Worm (Caenorhabditis elegans) whole organism, L4/young adult: ENCODE results near the gene str-86.

Experiments
- W03F9.2 ChIP-seq: fragments of 150-350 bp; optimal IDR thresholded peaks from 2 replicates; lab custom pipeline; 2014; ENCODE audit warnings: missing biosample characterization, missing genetic modification characterization
- dao-5 ChIP-seq: sonication (generic microtip); optimal IDR thresholded peaks from 2 replicates; lab custom pipeline; 2016; ENCODE audit warnings: missing genotype, missing genetic modification characterization, moderate library complexity, missing compliant biosample characterization
- him-1 ChIP-seq: sonication (generic microtip); optimal IDR thresholded peaks from 2 replicates; lab custom pipeline; 2016; ENCODE audit warnings: missing genotype, missing genetic modification reagents, missing genetic modification characterization, missing compliant biosample characterization

The str-86 gene

ce11 chrV:8994801-8995200 lies 11.3 kb upstream of the str-86 start, which contains the start of gene F59E11.5:
TSS of gene F59E11.5 (plus strand) at chrV:8995101.
- TF ChIP-seq dao-5 (tag; lab: Kevin White, UChicago), result no peak
- TF ChIP-seq W03F9.2 (tag; lab: Kevin White, UChicago), result no peak
- TF ChIP-seq him-1 (tag; lab: Kevin White, UChicago), result no peak

- no peak for TF ChIP-seq W03F9.2 (tag; lab: Kevin White, UChicago)
- TF ChIP-seq dao-5 (tag; lab: Kevin White, UChicago), result no peak
- no peak for TF ChIP-seq him-1 (tag; lab: Kevin White, UChicago)
These were observed 10.8 kb upstream of the str-86 start for ce11 chrV:8994272-8994671.

- TF ChIP-seq him-1 (tag; lab: Kevin White, UChicago), result no peak
- no peak for TF ChIP-seq dao-5 (tag; lab: Kevin White, UChicago)
- TF ChIP-seq W03F9.2 (tag; lab: Kevin White, UChicago), result no peak
These were observed 8.2 kb upstream of the str-86 start, which contains the start of gene F59E11.6 for ce11 chrV:8991679-8992078. TSS of gene F59E11.6 (plus strand) at chrV:8991789.

- TF ChIP-seq W03F9.2 (tag; lab: Kevin White, UChicago) (no peak), him-1 (tag; lab: Kevin White, UChicago) (no peak), dao-5 (tag; lab: Kevin White, UChicago) (no peak)
These were observed 6.7 kb upstream of the str-86 start, which contains the start of gene F59E11.7 for ce11 chrV:8990194-8990649. TSS of gene F59E11.7 (plus strand) at chrV:8990244.

ce11 chrV:8988104-8988503 lies 4.6 kb upstream of the str-86 start, which contains the start of gene str-87:
TSS of gene str-87 (minus strand) at chrV:8988204.
- TF ChIP-seq dao-5 (tag; lab: Kevin White, UChicago) (no peak), W03F9.2 (tag; lab: Kevin White, UChicago) (no peak), him-1 (tag; lab: Kevin White, UChicago) (no peak)

- TF ChIP-seq him-1 (tag; lab: Kevin White, UChicago), result no peak
- no peak for TF ChIP-seq dao-5 (tag; lab: Kevin White, UChicago)
- TF ChIP-seq W03F9.2 (tag; lab: Kevin White, UChicago), result no peak
These were observed 2.2 kb upstream of the str-86 start, which contains the start of gene str-85 for ce11 chrV:8985740-8986139. TSS of gene str-85 (minus strand) at chrV:8985840.

- TF ChIP-seq him-1 (tag; lab: Kevin White, UChicago) (no peak), dao-5 (tag; lab: Kevin White, UChicago) (no peak), W03F9.2 (tag; lab: Kevin White, UChicago) (no peak)
These were observed 1.3 kb upstream of the str-86 start for ce11 chrV:8984783-8985182.

- TF ChIP-seq W03F9.2 (tag; lab: Kevin White, UChicago) (no peak), dao-5 (tag; lab: Kevin White, UChicago) (no peak), him-1 (tag; lab: Kevin White, UChicago) (no peak)
These were observed 2.7 kb downstream of the str-86 start, which contains the start of gene str-84 for ce11 chrV:8980845-8981244. TSS of gene str-84 (minus strand) at chrV:8980945.

ce11 chrV:8977895-8978294 lies 5.6 kb downstream of the str-86 start:
- TF ChIP-seq W03F9.2 (tag; lab: Kevin White, UChicago) (no peak), him-1 (tag; lab: Kevin White, UChicago) (no peak), dao-5 (tag; lab: Kevin White, UChicago) (no peak)

- no peak for TF ChIP-seq him-1 (tag; lab: Kevin White, UChicago)
- no peak for TF ChIP-seq dao-5 (tag; lab: Kevin White, UChicago)
- no peak for TF ChIP-seq W03F9.2 (tag; lab: Kevin White, UChicago)
These were observed 8.5 kb downstream of the str-86 start, which contains the start of gene nhr-143 for ce11 chrV:8974889-8975422. TSS of gene nhr-143 (minus strand) at chrV:8974939.

- TF ChIP-seq him-1 (tag; lab: Kevin White, UChicago) (no peak), dao-5 (tag; lab: Kevin White, UChicago) (no peak), W03F9.2 (tag; lab: Kevin White, UChicago) (no peak)
These were observed 11.2 kb downstream of the str-86 start, which contains the start of gene nhr-195 for ce11 chrV:8972271-8972670. TSS of gene nhr-195 (minus strand) at chrV:8972371.

- TF ChIP-seq dao-5 (tag; lab: Kevin White, UChicago), result no peak
- TF ChIP-seq W03F9.2 (tag; lab: Kevin White, UChicago), result no peak
- no peak for TF ChIP-seq him-1 (tag; lab: Kevin White, UChicago)
These were observed 17.4 kb downstream of the str-86 start, which contains the start of gene nhr-219 for ce11 chrV:8966086-8966485. TSS of gene nhr-219 (minus strand) at chrV:8966186.

- TF ChIP-seq dao-5 (tag; lab: Kevin White, UChicago) (no peak), W03F9.2 (tag; lab: Kevin White, UChicago) (no peak), him-1 (tag; lab: Kevin White, UChicago) (no peak)
These were observed 19.3 kb downstream of the str-86 start, which contains the start of gene nhr-44 for ce11 chrV:8964055-8964758. TSS of gene nhr-44 (minus strand) at chrV:8964105.
